Fruit fly (Drosophila melanogaster): Measurements from ENCODE around the gene Pex19.

Pex19 gene

dm6 chr2L:12049133-12049532 lies 42.5 kb upstream of the Pex19 start, which contains the start of gene PLCXD (continued):
- TF ChIP-seq Dref (GFP tag; IDR thresholded peaks at IDR 0.05) (no peak), pros (GFP tag; optimal IDR thresholded peaks at IDR 0.05) (no peak), CG4707 (GFP tag; optimal IDR thresholded peaks at IDR 0.05) (peak; percentile 36), hkb (optimal IDR thresholded peaks at IDR 0.05) (no peak), hkb (GFP tag; IDR thresholded peaks at IDR 0.05) (peak; percentile 37; the same call in 1 of the 2 replicates), ATbp (GFP tag; optimal IDR thresholded peaks at IDR 0.05) (peak; percentile 57), bsh (GFP tag; optimal IDR thresholded peaks at IDR 0.05) (peak in 1 of 2 experiments; percentile 45), CG13296 (GFP tag; optimal IDR thresholded peaks at IDR 0.05) (peak; percentile 10), MTF-1 (GFP tag; optimal IDR thresholded peaks at IDR 0.05; ENCODE audit: borderline replicate concordance) (peak; percentile 5), aop (GFP tag; IDR thresholded peaks at IDR 0.05) (no peak), Asciz (GFP tag; optimal IDR thresholded peaks at IDR 0.05) (peak; percentile 69), CG12769 (tag; optimal IDR thresholded peaks at IDR 0.05) (no peak), nerfin-1 (tag; optimal IDR thresholded peaks at IDR 0.05) (peak; percentile 9), Sox100B (GFP tag; optimal IDR thresholded peaks at IDR 0.05) (peak; percentile 55), CG5180 (GFP tag; optimal IDR thresholded peaks at IDR 0.05) (peak; percentile 91), CG15601 (tag; optimal IDR thresholded peaks at IDR 0.05) (peak; percentile 38), sr (GFP tag; IDR thresholded peaks at IDR 0.05) (no peak), CG3065 (GFP tag; optimal IDR thresholded peaks at IDR 0.05) (no peak)

dm6 chr2L:12053365-12053764 lies 38.3 kb upstream of the Pex19 start:
- TF ChIP-seq CG18619 (GFP tag; optimal IDR thresholded peaks at IDR 0.05) (no peak), Med (GFP tag) (peak; percentile 14), Max (GFP tag; optimal IDR thresholded peaks at IDR 0.05) (no peak), sob (GFP tag; IDR thresholded peaks at IDR 0.05) (no peak), scrt (GFP tag; optimal IDR thresholded peaks at IDR 0.05) (peak; percentile 97)

dm6 chr2L:12055837-12056388 lies 35.7 kb upstream of the Pex19 start, which contains the start of the genes JhI-21, RpL7-like and CG34164:
Gene JhI-21, minus strand, starts transcription at chr2L:12056042.
Gene RpL7-like, plus strand, starts transcription at chr2L:12056326.
Gene CG34164, plus strand, starts transcription at chr2L:12056348.
- TF ChIP-seq CG15073 (GFP tag; optimal IDR thresholded peaks at IDR 0.05) = peak; percentile 12
- no peak for TF ChIP-seq D19A (tag; optimal IDR thresholded peaks at IDR 0.05)
- TF ChIP-seq unc-4 (GFP tag; IDR thresholded peaks at IDR 0.05; ENCODE audit: partially characterized antibody) = peak; percentile 73; the same call in 1 of the 2 replicates
- TF ChIP-seq bbx (GFP tag; IDR thresholded peaks at IDR 0.05; ENCODE audit: partially characterized antibody) = peak; percentile 64
- TF ChIP-seq jing (GFP tag; optimal IDR thresholded peaks at IDR 0.05) = no peak
- peak; percentile 45 for TF ChIP-seq nom (GFP tag; optimal IDR thresholded peaks at IDR 0.05)
- TF ChIP-seq CG2120 (GFP tag; optimal IDR thresholded peaks at IDR 0.05) = no peak
- TF ChIP-seq CG6791 (GFP tag; IDR thresholded peaks at IDR 0.05; ENCODE audit: partially characterized antibody) = peak; percentile 61
- TF ChIP-seq CG17359 (tag; optimal IDR thresholded peaks at IDR 0.05) = peak; percentile 18
- TF ChIP-seq ase (GFP tag; IDR thresholded peaks at IDR 0.05) = no peak
- peak; percentile 77 for TF ChIP-seq CG13287 (GFP tag; IDR thresholded peaks at IDR 0.05; ENCODE audit: partially characterized antibody)
- TF ChIP-seq Ssrp (tag; optimal IDR thresholded peaks at IDR 0.05) = no peak
- peak; percentile 19; the same call in 1 of the 2 replicates for TF ChIP-seq E2f1 (GFP tag; IDR thresholded peaks at IDR 0.05)
- no peak for TF ChIP-seq onecut (GFP tag; IDR thresholded peaks at IDR 0.05)
- TF ChIP-seq Side (GFP tag; optimal IDR thresholded peaks at IDR 0.05) = peak; percentile 12
- TF ChIP-seq CG12659 (GFP tag; optimal IDR thresholded peaks at IDR 0.05) = peak; percentile 2
- TF ChIP-seq CG7963 (GFP tag; IDR thresholded peaks at IDR 0.05; ENCODE audit: partially characterized antibody) = peak; percentile 60; the same call in 2 of the 3 replicates
- TF ChIP-seq chn (GFP tag; optimal IDR thresholded peaks at IDR 0.05) = no peak
- peak; percentile 14; the same call in 1 of the 2 replicates for TF ChIP-seq vvl (GFP tag; IDR thresholded peaks at IDR 0.05)
- peak; percentile 35; the same call in 1 of the 2 replicates for TF ChIP-seq CG1024 (GFP tag; IDR thresholded peaks at IDR 0.05)
- peak; percentile 86 for TF ChIP-seq pzg (GFP tag; optimal IDR thresholded peaks at IDR 0.05)
- peak; percentile 74 for TF ChIP-seq Bgb (GFP tag; IDR thresholded peaks at IDR 0.05; ENCODE audit: partially characterized antibody)
- peak; percentile 38 for TF ChIP-seq CG4424 (GFP tag; optimal IDR thresholded peaks at IDR 0.05)
- peak; percentile 98 for TF ChIP-seq E2f2 (GFP tag; IDR thresholded peaks at IDR 0.05)

Measured in whole organism, embryonic.